Worm (Caenorhabditis elegans): ENCODE measurements around the gene R10E4.11.

R10E4.11 gene

DNA sequence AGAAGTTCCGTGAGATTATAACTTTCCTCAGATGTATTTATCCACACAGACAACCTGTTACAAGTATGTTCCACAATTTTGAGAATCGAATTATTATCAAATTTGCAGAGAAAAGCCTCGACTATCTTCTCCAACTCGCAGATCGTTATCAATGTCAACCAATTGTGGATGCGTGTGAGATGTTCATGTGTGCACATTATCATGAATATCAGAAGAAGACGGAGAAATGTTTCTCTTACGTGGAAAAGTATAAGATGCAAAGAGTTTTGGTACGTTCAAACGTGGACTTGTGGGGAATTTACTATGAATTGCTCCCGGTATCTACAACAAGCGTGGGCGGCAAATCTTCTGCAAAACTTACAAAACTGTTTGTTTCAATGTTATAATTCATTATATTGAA is 29.8 kb downstream of the R10E4.11 start:
- no peak for TF ChIP-seq elt-1 (tag; optimal IDR thresholded peaks at IDR 0.05)

DNA sequence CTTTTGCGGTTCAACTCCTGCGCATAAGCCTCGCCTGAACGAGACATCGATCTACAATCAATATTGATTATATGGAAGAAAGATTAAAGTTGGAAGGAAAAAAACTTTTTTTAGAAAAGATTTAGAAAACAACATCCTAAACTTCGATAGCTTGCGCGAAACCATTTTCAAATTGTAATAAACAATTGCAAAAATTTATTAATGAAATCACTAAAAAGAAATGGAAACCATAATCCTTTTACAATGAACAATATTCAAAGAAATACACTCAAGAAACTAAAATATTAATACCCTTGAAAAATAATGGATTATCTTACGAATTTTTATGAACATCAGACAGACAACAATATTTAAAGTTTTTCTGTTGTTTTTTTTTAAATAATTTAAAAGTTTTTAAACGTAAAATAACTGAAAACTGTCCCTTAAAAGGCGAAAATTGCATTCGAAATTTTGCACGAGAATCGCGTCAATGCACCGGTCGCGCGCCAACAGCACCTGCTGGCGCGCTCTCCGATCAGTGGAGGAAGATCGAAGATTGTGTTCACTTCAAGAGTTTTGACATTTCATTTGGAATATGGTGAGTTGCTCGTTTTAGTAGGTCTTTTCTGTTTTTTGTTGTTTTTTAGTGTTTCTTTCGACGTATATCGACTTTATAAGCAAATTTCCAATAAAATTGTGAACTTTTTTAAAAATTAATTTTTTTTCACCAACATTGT is 31.5 kb downstream of the R10E4.11 start, which contains the start of the genes sftb-1 and R10E4.1:
sftb-1 (minus strand) TSS at position 51 of the 716 bp plus-strand sequence.
R10E4.1 (plus strand) TSS at position 524 of the 716 bp plus-strand sequence.
- TF ChIP-seq sma-9 (GFP tag; optimal IDR thresholded peaks at IDR 0.05) (peak; percentile 83), sma-9 (tag; optimal IDR thresholded peaks at IDR 0.05) (no peak), lin-13 (GFP tag; optimal IDR thresholded peaks at IDR 0.05) (peak; percentile 42), gmeb-1 (tag; optimal IDR thresholded peaks at IDR 0.05) (peak; percentile 84), alr-1 (tag; optimal IDR thresholded peaks at IDR 0.05) (no peak), F13H6.1 (tag; optimal IDR thresholded peaks at IDR 0.05) (peak; percentile 69), ceh-16 (tag; optimal IDR thresholded peaks at IDR 0.05) (no peak), nhr-129 (tag; optimal IDR thresholded peaks at IDR 0.05) (peak; percentile 42), C34F6.9 (tag; optimal IDR thresholded peaks at IDR 0.05) (peak; percentile 78), unc-55 (GFP tag; optimal IDR thresholded peaks at IDR 0.05) (peak; percentile 82), sem-4 (tag; optimal IDR thresholded peaks at IDR 0.05) (peak; percentile 25), ztf-4 (tag; optimal IDR thresholded peaks at IDR 0.05) (no peak), nhr-25 (tag; optimal IDR thresholded peaks at IDR 0.05) (peak; percentile 75), nhr-21 (tag; optimal IDR thresholded peaks at IDR 0.05) (peak; percentile 49), ama-1 (optimal IDR thresholded peaks at IDR 0.05) (peak; percentile 32), mab-5 (tag; optimal IDR thresholded peaks at IDR 0.05) (peak; percentile 34), fos-1 (tag; optimal IDR thresholded peaks at IDR 0.05) (peak; percentile 48), ztf-11 (tag; optimal IDR thresholded peaks at IDR 0.05) (no peak), nhr-23 (tag; optimal IDR thresholded peaks at IDR 0.05) (no peak), lin-11 (tag; optimal IDR thresholded peaks at IDR 0.05) (peak; percentile 19), sma-3 (GFP tag; optimal IDR thresholded peaks at IDR 0.05) (peak; percentile 66), lsy-2 (tag; optimal IDR thresholded peaks at IDR 0.05) (peak; percentile 77 to 89), crh-2 (tag; optimal IDR thresholded peaks at IDR 0.05) (peak; percentile 78), egl-27 (tag; optimal IDR thresholded peaks at IDR 0.05) (no peak), dmd-4 (tag; optimal IDR thresholded peaks at IDR 0.05) (no peak), nhr-237 (tag; optimal IDR thresholded peaks at IDR 0.05) (no peak), blmp-1 (tag; optimal IDR thresholded peaks at IDR 0.05; ENCODE audit: insufficient read depth) (no peak)

DNA sequence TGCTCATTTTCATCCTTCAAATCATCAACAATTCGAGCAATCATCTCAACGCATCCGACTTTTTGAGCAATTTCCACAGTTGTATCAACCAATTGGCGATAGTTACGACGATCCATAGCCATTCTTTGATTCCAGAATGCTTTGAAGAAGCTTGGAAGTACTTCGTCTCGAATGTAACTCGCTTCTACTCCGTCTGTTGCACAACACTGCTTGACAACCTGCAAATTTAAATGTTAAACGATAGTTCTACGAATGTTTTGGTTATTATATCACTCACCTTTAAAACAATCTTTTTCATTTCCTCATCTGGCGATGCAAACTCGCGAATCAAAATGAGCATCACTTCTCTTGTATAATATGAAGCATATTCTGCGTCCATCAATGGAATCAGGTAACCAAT is 34.9 kb downstream of the R10E4.11 start:
- TF ChIP-seq ztf-4 (tag; optimal IDR thresholded peaks at IDR 0.05) (no peak), Y55F3AM.14 (GFP tag; optimal IDR thresholded peaks at IDR 0.05) (no peak), lin-13 (GFP tag; optimal IDR thresholded peaks at IDR 0.05) (no peak), C34F6.9 (tag; optimal IDR thresholded peaks at IDR 0.05) (no peak), alr-1 (tag; optimal IDR thresholded peaks at IDR 0.05) (no peak), sma-9 (GFP tag; optimal IDR thresholded peaks at IDR 0.05) (no peak), sma-9 (tag; optimal IDR thresholded peaks at IDR 0.05) (no peak), nhr-21 (tag; optimal IDR thresholded peaks at IDR 0.05) (no peak), F13H6.1 (tag; optimal IDR thresholded peaks at IDR 0.05) (no peak), nhr-129 (tag; optimal IDR thresholded peaks at IDR 0.05) (no peak), fos-1 (tag; optimal IDR thresholded peaks at IDR 0.05) (no peak), ztf-11 (tag; optimal IDR thresholded peaks at IDR 0.05) (no peak), nhr-237 (tag; optimal IDR thresholded peaks at IDR 0.05) (no peak), sma-3 (GFP tag; optimal IDR thresholded peaks at IDR 0.05) (no peak), nhr-10 (tag; optimal IDR thresholded peaks at IDR 0.05) (no peak), snpc-4 (tag; optimal IDR thresholded peaks at IDR 0.05) (no peak), blmp-1 (tag; optimal IDR thresholded peaks at IDR 0.05; ENCODE audit: insufficient read depth) (no peak), ZK546.5 (tag; optimal IDR thresholded peaks at IDR 0.05) (no peak), nhr-23 (tag; optimal IDR thresholded peaks at IDR 0.05) (no peak), unc-55 (GFP tag; optimal IDR thresholded peaks at IDR 0.05) (no peak)

DNA sequence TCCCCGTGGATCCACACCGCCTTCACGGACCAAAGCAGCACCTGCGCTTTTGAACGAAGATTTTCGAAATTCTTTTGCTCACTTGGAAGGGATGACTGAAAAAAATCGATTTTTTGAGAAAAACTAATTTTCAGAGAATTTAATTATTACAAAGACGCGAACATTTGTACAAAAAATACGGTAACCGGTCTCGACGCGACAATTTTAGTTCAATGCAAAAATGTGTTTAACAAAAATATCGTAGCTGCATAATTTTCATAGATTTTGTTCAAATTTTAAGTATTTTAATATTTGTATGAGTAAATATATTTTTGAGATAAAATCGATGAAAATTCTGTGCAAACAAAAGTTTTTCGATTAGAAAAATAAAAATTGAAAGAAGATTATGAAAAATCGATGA is 37.8 kb downstream of the R10E4.11 start, which contains the start of gene T08A11.1:
T08A11.1 (minus strand) TSS at position 101 of the 400 bp plus-strand sequence.
- TF ChIP-seq mbf-1 (tag; optimal IDR thresholded peaks at IDR 0.05) (no peak), nhr-11 (tag; optimal IDR thresholded peaks at IDR 0.05) (no peak), nhr-129 (tag; optimal IDR thresholded peaks at IDR 0.05) (no peak), aly-2 (tag; optimal IDR thresholded peaks at IDR 0.05) (no peak), Y55F3AM.14 (GFP tag; optimal IDR thresholded peaks at IDR 0.05) (no peak), zag-1 (tag; optimal IDR thresholded peaks at IDR 0.05) (no peak), egl-27 (tag; optimal IDR thresholded peaks at IDR 0.05) (no peak), F13H6.1 (tag; optimal IDR thresholded peaks at IDR 0.05) (no peak)

Data from whole organism, L2 larva.